Worm (Caenorhabditis elegans) whole organism, young adult: ENCODE data around the gene F20D6.10.

ENCODE experiments used
- B0261.1 ChIP-seq: sonication (generic microtip); optimal IDR thresholded peaks from 2 replicates; lab custom pipeline; 2016; ENCODE audit warnings: mild to moderate bottlenecking, missing genetic modification characterization, moderate library complexity, missing compliant biosample characterization
- D2030.7 ChIP-seq: fragments of 200-800 bp; sonication (Bioruptor generic); IDR thresholded peaks from 2 replicates; pipeline ENCODE4 v1.3.6; 2022; ENCODE audit warnings: missing genetic modification reagents, missing genetic modification characterization, missing compliant biosample characterization
- F33H1.4 ChIP-seq: fragments of 200-800 bp; sonication (Bioruptor generic); IDR thresholded peaks from 2 replicates; pipeline ENCODE4 v1.3.6; 2022; ENCODE audit warnings: missing genetic modification reagents, missing genetic modification characterization, missing compliant biosample characterization
- F37B4.10 ChIP-seq: fragments of 200-800 bp; sonication (Bioruptor generic); IDR thresholded peaks from 2 replicates; pipeline ENCODE4 v1.3.6; 2022; ENCODE audit warnings: missing genetic modification characterization, missing compliant biosample characterization
- F52B5.7 ChIP-seq: sonication (generic microtip); optimal IDR thresholded peaks from 2 replicates; lab custom pipeline; 2016; ENCODE audit warnings: mild to moderate bottlenecking, missing genetic modification characterization, missing compliant biosample characterization
- F55B11.4 ChIP-seq: sonication (generic microtip); optimal IDR thresholded peaks from 2 replicates; lab custom pipeline; 2016; ENCODE audit warnings: missing compliant biosample characterization, missing genetic modification characterization, borderline replicate concordance; ENCODE audit not compliant: insufficient read depth
- F57A8.1 ChIP-seq: fragments of 200-800 bp; sonication (Bioruptor generic); optimal IDR thresholded peaks from 2 replicates; lab custom pipeline; 2018; ENCODE audit warnings: mild to moderate bottlenecking, missing genetic modification characterization, moderate library complexity, missing compliant biosample characterization
- F57C9.4 ChIP-seq: sonication (generic microtip); optimal IDR thresholded peaks from 2 replicates; lab custom pipeline; 2017; ENCODE audit warnings: mild to moderate bottlenecking, missing genetic modification characterization, missing compliant biosample characterization
- K11D2.4 ChIP-seq: fragments of 200-800 bp; sonication (Bioruptor generic); IDR thresholded peaks from 2 replicates; pipeline ENCODE4 v1.3.6; 2022; ENCODE audit warnings: missing genetic modification reagents, missing genetic modification characterization, missing compliant biosample characterization
- K12H6.12 ChIP-seq: fragments of 200-800 bp; sonication (Bioruptor generic); optimal IDR thresholded peaks from 2 replicates; lab custom pipeline; 2018; ENCODE audit warnings: mild to moderate bottlenecking, missing genetic modification characterization, missing compliant biosample characterization
- T07F8.4 ChIP-seq: sonication (generic microtip); optimal IDR thresholded peaks from 2 replicates; lab custom pipeline; 2016; ENCODE audit warnings: mild to moderate bottlenecking, missing genetic modification characterization, moderate library complexity, missing compliant biosample characterization
- T26A5.8 ChIP-seq: sonication (generic microtip); optimal IDR thresholded peaks from 2 replicates; lab custom pipeline; 2016; ENCODE audit warnings: missing genetic modification characterization, missing compliant biosample characterization
- Y53G8AR.9 ChIP-seq: fragments of 200-800 bp; sonication (Bioruptor generic); conservative IDR thresholded peaks from 2 replicates; pipeline ENCODE4 v1.3.6; 2022; ENCODE audit warnings: missing genetic modification reagents, missing genetic modification characterization, missing compliant biosample characterization
- Y56A3A.18 ChIP-seq: fragments of 200-800 bp; sonication (Bioruptor generic); IDR thresholded peaks from 2 replicates; pipeline ENCODE4 v1.3.6; 2022; ENCODE audit warnings: missing genetic modification reagents, missing genetic modification characterization, missing compliant biosample characterization
- Y79H2A.3 ChIP-seq: fragments of 200-800 bp; sonication (Bioruptor generic); conservative IDR thresholded peaks from 2 replicates; pipeline ENCODE4 v1.3.6; 2022; ENCODE audit warnings: missing genetic modification reagents, missing genetic modification characterization, missing compliant biosample characterization
- ZK185.1 ChIP-seq: sonication (generic microtip); optimal IDR thresholded peaks from 2 replicates; lab custom pipeline; 2016; ENCODE audit warnings: mild to moderate bottlenecking, missing genetic modification characterization, missing compliant biosample characterization; ENCODE audit not compliant: poor library complexity, severe bottlenecking
- aptf-2 ChIP-seq: fragments of 200-800 bp; sonication (Bioruptor generic); conservative IDR thresholded peaks from 2 replicates; pipeline ENCODE4 v1.3.6; 2022; ENCODE audit warnings: missing genetic modification reagents, missing genetic modification characterization, missing compliant biosample characterization
- aptf-3 ChIP-seq: fragments of 200-800 bp; sonication (Bioruptor generic); IDR thresholded peaks from 2 replicates; pipeline ENCODE4 v1.3.6; 2022; ENCODE audit warnings: missing genetic modification characterization, missing compliant biosample characterization
- atf-7 ChIP-seq: sonication (generic microtip); optimal IDR thresholded peaks from 2 replicates; lab custom pipeline; 2017; ENCODE audit warnings: mild to moderate bottlenecking, missing genetic modification characterization, missing compliant biosample characterization
- attf-6 ChIP-seq: fragments of 200-800 bp; sonication (Bioruptor generic); IDR thresholded peaks from 2 replicates; pipeline ENCODE4 v1.3.6; 2022; ENCODE audit warnings: missing genetic modification reagents, missing genetic modification characterization, missing compliant biosample characterization
- die-1 ChIP-seq: sonication (generic microtip); optimal IDR thresholded peaks from 2 replicates; lab custom pipeline; 2016; ENCODE audit warnings: missing genotype, mild to moderate bottlenecking, missing genetic modification characterization, missing compliant biosample characterization
- dpff-1 ChIP-seq: sonication (generic microtip); optimal IDR thresholded peaks from 2 replicates; lab custom pipeline; 2017; ENCODE audit warnings: mild to moderate bottlenecking, missing genetic modification characterization, missing compliant biosample characterization
- dpl-1 ChIP-seq: fragments of 150-350 bp; optimal IDR thresholded peaks from 2 replicates; lab custom pipeline; 2014; ENCODE audit warnings: missing biosample characterization, missing genetic modification reagents, missing genetic modification characterization
- ets-4 ChIP-seq: fragments of 200-800 bp; sonication (Bioruptor generic); optimal IDR thresholded peaks from 2 replicates; lab custom pipeline; 2018; ENCODE audit warnings: mild to moderate bottlenecking, missing genetic modification characterization, missing compliant biosample characterization
- fkh-3 ChIP-seq: sonication (generic microtip); optimal IDR thresholded peaks from 2 replicates; lab custom pipeline; 2016; ENCODE audit warnings: mild to moderate bottlenecking, missing genetic modification characterization, missing compliant biosample characterization
- hmg-1.2 ChIP-seq: fragments of 200-800 bp; sonication (Bioruptor generic); IDR thresholded peaks from 2 replicates; pipeline ENCODE4 v1.3.6; 2022; ENCODE audit warnings: missing genetic modification reagents, missing genetic modification characterization, missing compliant biosample characterization
- hmg-20 ChIP-seq: fragments of 200-800 bp; sonication (Bioruptor generic); IDR thresholded peaks from 2 replicates; pipeline ENCODE4 v1.3.6; 2022; ENCODE audit warnings: missing genetic modification reagents, missing genetic modification characterization, missing compliant biosample characterization
- let-526 ChIP-seq: fragments of 200-800 bp; sonication (Bioruptor generic); IDR thresholded peaks from 2 replicates; pipeline ENCODE4 v1.3.6; 2022; ENCODE audit warnings: missing genetic modification reagents, missing genetic modification characterization, missing compliant biosample characterization
- lin-35 ChIP-seq, 3 experiments: fragments of 150-350 bp in 2 of 3; sonication (generic microtip) in 1 of 3; optimal IDR thresholded peaks; 2 replicates each; lab custom pipeline; 2014 to 2018; ENCODE audit warnings: missing biosample characterization in 3 of 3, missing genetic modification characterization in 3 of 3, missing genetic modification reagents in 3 of 3
- lin-40 ChIP-seq: sonication (generic microtip); optimal IDR thresholded peaks from 2 replicates; lab custom pipeline; 2016; ENCODE audit warnings: missing genetic modification characterization, mild to moderate bottlenecking, missing compliant biosample characterization, missing genotype, missing genetic modification reagents
- lin-54 ChIP-seq: fragments of 200-800 bp; sonication (Bioruptor generic); optimal IDR thresholded peaks from 2 replicates; lab custom pipeline; 2018; ENCODE audit warnings: mild to moderate bottlenecking, missing genetic modification characterization, missing compliant biosample characterization
- lir-1 ChIP-seq: fragments of 200-800 bp; sonication (Bioruptor generic); conservative IDR thresholded peaks from 2 replicates; pipeline ENCODE4 v1.3.6; 2022; ENCODE audit warnings: missing genetic modification reagents, missing genetic modification characterization, missing compliant biosample characterization
- madf-10 ChIP-seq: sonication (generic microtip); optimal IDR thresholded peaks from 2 replicates; lab custom pipeline; 2016; ENCODE audit warnings: mild to moderate bottlenecking, missing genetic modification characterization, missing compliant biosample characterization
- madf-3 ChIP-seq: fragments of 200-800 bp; sonication (Bioruptor generic); IDR thresholded peaks from 2 replicates; pipeline ENCODE4 v1.3.6; 2022; ENCODE audit warnings: missing genetic modification reagents, missing genetic modification characterization, missing compliant biosample characterization
- madf-6 ChIP-seq: fragments of 200-800 bp; sonication (Bioruptor generic); IDR thresholded peaks from 2 replicates; pipeline ENCODE4 v1.3.6; 2022; ENCODE audit warnings: missing genetic modification reagents, missing genetic modification characterization, missing compliant biosample characterization
- mel-28 ChIP-seq: sonication (generic microtip); optimal IDR thresholded peaks from 2 replicates; lab custom pipeline; 2016; ENCODE audit warnings: borderline replicate concordance, mild to moderate bottlenecking, missing genetic modification characterization, missing compliant biosample characterization
- mes-4 ChIP-seq: sonication (generic microtip); optimal IDR thresholded peaks from 2 replicates; lab custom pipeline; 2016; ENCODE audit warnings: missing genotype, missing genetic modification characterization, missing compliant biosample characterization
- nhr-120 ChIP-seq: fragments of 200-800 bp; sonication (Bioruptor generic); IDR thresholded peaks from 2 replicates; pipeline ENCODE4 v1.3.6; 2022; ENCODE audit warnings: missing genetic modification characterization, missing compliant biosample characterization
- nhr-80 ChIP-seq: sonication (generic microtip); optimal IDR thresholded peaks from 2 replicates; lab custom pipeline; 2016; ENCODE audit warnings: missing genetic modification characterization, missing compliant biosample characterization
- pbrm-1 ChIP-seq: fragments of 200-800 bp; sonication (Bioruptor generic); IDR thresholded peaks from 2 replicates; pipeline ENCODE4 v1.3.6; 2022; ENCODE audit warnings: missing genetic modification reagents, missing genetic modification characterization, missing compliant biosample characterization
- sea-2 ChIP-seq: fragments of 200-800 bp; sonication (Bioruptor generic); IDR thresholded peaks from 2 replicates; pipeline ENCODE4 v1.3.6; 2022; ENCODE audit warnings: missing genetic modification characterization, missing compliant biosample characterization
- snpc-3.4 ChIP-seq: sonication (generic microtip); optimal IDR thresholded peaks from 2 replicates; lab custom pipeline; 2017; ENCODE audit warnings: missing genetic modification characterization, mild to moderate bottlenecking, missing compliant biosample characterization, antibody characterized with exemption, moderate library complexity, missing genotype, missing genetic modification reagents
- snpc-4 ChIP-seq, 5 experiments: fragments of 150-350 bp in 1 of 5; sonication (generic microtip) in 4 of 5; optimal IDR thresholded peaks; 2 replicates each; lab custom pipeline; 2014 to 2018; ENCODE audit warnings: missing genetic modification characterization in 5 of 5, missing biosample characterization in 3 of 5, antibody characterized with exemption in 2 of 5, mild to moderate bottlenecking in 2 of 5, missing compliant biosample characterization in 2 of 5, missing genotype in 2 of 5, moderate library complexity in 2 of 5, missing genetic modification reagents in 1 of 5
- tbp1 ChIP-seq: fragments of 200-800 bp; sonication (Bioruptor generic); optimal IDR thresholded peaks from 2 replicates; lab custom pipeline; 2018; ENCODE audit warnings: mild to moderate bottlenecking, missing genetic modification characterization, missing compliant biosample characterization
- tlf-1 ChIP-seq: fragments of 200-800 bp; sonication (Bioruptor generic); optimal IDR thresholded peaks from 2 replicates; lab custom pipeline; 2018; ENCODE audit warnings: mild to moderate bottlenecking, missing genetic modification characterization, missing compliant biosample characterization
- xnd-1 ChIP-seq: sonication (generic microtip); optimal IDR thresholded peaks from 2 replicates; lab custom pipeline; 2016; ENCODE audit warnings: missing genotype, missing genetic modification reagents, missing genetic modification characterization, missing compliant biosample characterization
- ztf-26 ChIP-seq: sonication (generic microtip); optimal IDR thresholded peaks from 2 replicates; lab custom pipeline; 2017; ENCODE audit warnings: missing genetic modification characterization, missing compliant biosample characterization
- ztf-3 ChIP-seq: fragments of 200-800 bp; sonication (Bioruptor generic); optimal IDR thresholded peaks from 2 replicates; lab custom pipeline; 2018; ENCODE audit warnings: mild to moderate bottlenecking, missing genetic modification characterization, missing compliant biosample characterization
- ztf-6 ChIP-seq: fragments of 200-800 bp; sonication (Bioruptor generic); IDR thresholded peaks from 2 replicates; pipeline ENCODE4 v1.3.6; 2022; ENCODE audit warnings: missing genetic modification reagents, missing genetic modification characterization, missing compliant biosample characterization

F20D6.10 gene

ce11 chrV:8235331-8235730, 39.6 kb upstream of the F20D6.10 start (continued):
- TF ChIP-seq lin-54 (GFP tag; lab: Kevin White, UChicago), result no peak
- 0 out of 2 replicates have a peak, but pooled peaks have one; percentile 20 for TF ChIP-seq madf-3 (GFP tag; lab: Robert Waterston, UW)
- peak; percentile 61 for TF ChIP-seq snpc-4 (GFP tag; optimal IDR thresholded peaks at IDR 0.05; lab: Kevin White, UChicago)
- peak in 3 of 4 experiments; percentile 73 to 91 (median 76) for TF ChIP-seq snpc-4 (tag; optimal IDR thresholded peaks at IDR 0.05; lab: Kevin White, UChicago)
- no peak for TF ChIP-seq hmg-20 (GFP tag; lab: Robert Waterston, UW)
- no peak for TF ChIP-seq fkh-3
- no peak for TF ChIP-seq xnd-1 (tag; lab: Kevin White, UChicago)
- TF ChIP-seq D2030.7 (GFP tag; lab: Robert Waterston, UW), result peak; percentile 54
- no peak for TF ChIP-seq tlf-1
- no peak for TF ChIP-seq Y79H2A.3 (GFP tag; lab: Robert Waterston, UW)
- TF ChIP-seq let-526 (GFP tag; lab: Robert Waterston, UW), result no peak
- no peak for TF ChIP-seq atf-7 (tag; lab: Kevin White, UChicago)
- peak; percentile 87 for TF ChIP-seq tbp1
- TF ChIP-seq F33H1.4, result peak; percentile 18; the same call in 1 of the 2 replicates
- TF ChIP-seq die-1 (tag; lab: Kevin White, UChicago), result peak; percentile 63
- TF ChIP-seq snpc-3.4, result peak; percentile 34
- TF ChIP-seq Y56A3A.18 (GFP tag; lab: Robert Waterston, UW), result 0 out of 2 replicates have a peak, but pooled peaks have one; percentile 36
- TF ChIP-seq aptf-3 (GFP tag; lab: Robert Waterston, UW), result no peak
- TF ChIP-seq Y53G8AR.9 (GFP tag; lab: Robert Waterston, UW), result no peak
- no peak for TF ChIP-seq aptf-2 (GFP tag; lab: Robert Waterston, UW)
- peak; percentile 78; the same call in 1 of the 2 replicates for TF ChIP-seq pbrm-1 (GFP tag; lab: Robert Waterston, UW)
- TF ChIP-seq lir-1 (GFP tag; lab: Robert Waterston, UW), result no peak
- TF ChIP-seq F37B4.10 (GFP tag; lab: Robert Waterston, UW), result no peak
- TF ChIP-seq madf-6 (GFP tag; lab: Robert Waterston, UW), result no peak; the same call in 1 of the 2 replicates
- no peak for TF ChIP-seq sea-2 (GFP tag; lab: Robert Waterston, UW)
- TF ChIP-seq F52B5.7, result peak; percentile 13
- TF ChIP-seq dpl-1 (GFP tag; lab: Kevin White, UChicago), result no peak
- TF ChIP-seq ets-4, result no peak
- TF ChIP-seq B0261.1 (tag; lab: Kevin White, UChicago), result peak; percentile 77
- TF ChIP-seq mes-4 (tag; lab: Kevin White, UChicago), result no peak
- TF ChIP-seq ztf-6, result no peak
- TF ChIP-seq ztf-26 (tag; lab: Kevin White, UChicago), result no peak
- peak; percentile 4 for TF ChIP-seq ZK185.1 (tag; lab: Kevin White, UChicago)
- TF ChIP-seq F55B11.4, result no peak
- TF ChIP-seq nhr-120, result no peak
- peak; percentile 71 for TF ChIP-seq hmg-1.2 (GFP tag; lab: Robert Waterston, UW)
- TF ChIP-seq F57C9.4, result no peak
- no peak for TF ChIP-seq ztf-3 (GFP tag; lab: Kevin White, UChicago)
- TF ChIP-seq K12H6.12, result no peak
- no peak for TF ChIP-seq lin-35 (GFP tag; optimal IDR thresholded peaks at IDR 0.05; lab: Kevin White, UChicago)
- TF ChIP-seq nhr-80, result peak; percentile 36
- TF ChIP-seq attf-6 (GFP tag; lab: Robert Waterston, UW), result 0 out of 2 replicates have a peak, but pooled peaks have one; percentile 29
- TF ChIP-seq T07F8.4 (tag; lab: Kevin White, UChicago), result peak; percentile 10
- no peak for TF ChIP-seq mel-28 (tag; lab: Kevin White, UChicago)
- no peak for TF ChIP-seq K11D2.4
- TF ChIP-seq madf-10 (tag; lab: Kevin White, UChicago), result peak; percentile 9
- TF ChIP-seq lin-40 (tag; lab: Kevin White, UChicago), result no peak
- no peak for TF ChIP-seq dpff-1 (tag; lab: Kevin White, UChicago)
- no peak for TF ChIP-seq T26A5.8 (tag; lab: Kevin White, UChicago)
- TF ChIP-seq F57A8.1, result no peak
